Worm (Caenorhabditis elegans) whole organism, young adult: ENCODE data around the gene nrde-4.

ENCODE experiments used
- D2030.7 ChIP-seq: fragments of 200-800 bp; sonication (Bioruptor generic); IDR thresholded peaks from 2 replicates; pipeline ENCODE4 v1.3.6; 2022; ENCODE audit warnings: missing genetic modification reagents, missing genetic modification characterization, missing compliant biosample characterization
- F55B11.4 ChIP-seq: sonication (generic microtip); optimal IDR thresholded peaks from 2 replicates; lab custom pipeline; 2016; ENCODE audit warnings: missing compliant biosample characterization, missing genetic modification characterization, borderline replicate concordance; ENCODE audit not compliant: insufficient read depth
- Y67H2A.10 ChIP-seq: fragments of 200-800 bp; sonication (Bioruptor generic); conservative IDR thresholded peaks from 2 replicates; pipeline ENCODE4 v1.3.6; 2022; ENCODE audit warnings: missing genetic modification reagents, missing genetic modification characterization, missing compliant biosample characterization
- bed-2 ChIP-seq: fragments of 200-800 bp; sonication (Bioruptor generic); IDR thresholded peaks from 2 replicates; pipeline ENCODE4 v1.3.6; 2022; ENCODE audit warnings: missing genetic modification reagents, missing genetic modification characterization, missing compliant biosample characterization
- dpff-1 ChIP-seq: sonication (generic microtip); optimal IDR thresholded peaks from 2 replicates; lab custom pipeline; 2017; ENCODE audit warnings: mild to moderate bottlenecking, missing genetic modification characterization, missing compliant biosample characterization
- egrh-3 ChIP-seq: fragments of 200-800 bp; sonication (Bioruptor generic); IDR thresholded peaks from 2 replicates; pipeline ENCODE4 v1.3.6; 2022; ENCODE audit warnings: missing genetic modification reagents, missing genetic modification characterization, missing compliant biosample characterization
- lag-1 ChIP-seq: fragments of 200-800 bp; sonication (Bioruptor generic); IDR thresholded peaks from 2 replicates; pipeline ENCODE4 v1.3.6; 2022; ENCODE audit warnings: missing genetic modification reagents, missing genetic modification characterization, missing compliant biosample characterization
- lin-26 ChIP-seq: fragments of 200-800 bp; sonication (Bioruptor generic); IDR thresholded peaks from 2 replicates; pipeline ENCODE4 v1.3.6; 2022; ENCODE audit warnings: missing genetic modification reagents, missing genetic modification characterization, missing compliant biosample characterization
- mes-4 ChIP-seq: sonication (generic microtip); optimal IDR thresholded peaks from 2 replicates; lab custom pipeline; 2016; ENCODE audit warnings: missing genotype, missing genetic modification characterization, missing compliant biosample characterization
- unc-62 ChIP-seq: fragments of 150-350 bp; optimal IDR thresholded peaks from 2 replicates; lab custom pipeline; 2014; ENCODE audit warnings: missing biosample characterization, missing genetic modification reagents, missing genetic modification characterization
- xnd-1 ChIP-seq: sonication (generic microtip); optimal IDR thresholded peaks from 2 replicates; lab custom pipeline; 2016; ENCODE audit warnings: missing genotype, missing genetic modification reagents, missing genetic modification characterization, missing compliant biosample characterization

ce11 chrIV:7641758-7642157, 12.3 kb downstream of the nrde-4 start, which contains the start of gene nep-16:
- no peak for TF ChIP-seq lin-26 (GFP tag; lab: Robert Waterston, UW)
- TF ChIP-seq mes-4, result no peak
- no peak for TF ChIP-seq dpff-1 (tag; lab: Kevin White, UChicago)
- TF ChIP-seq egrh-3 (GFP tag; lab: Robert Waterston, UW), result no peak
- TF ChIP-seq unc-62 (GFP tag; lab: Kevin White, UChicago), result no peak
- no peak for TF ChIP-seq Y67H2A.10 (GFP tag; lab: Robert Waterston, UW)
- no peak for TF ChIP-seq F55B11.4 (tag; lab: Kevin White, UChicago)
- no peak for TF ChIP-seq D2030.7
- TF ChIP-seq bed-2 (GFP tag; lab: Robert Waterston, UW), result no peak
- TF ChIP-seq xnd-1, result no peak
- no peak for TF ChIP-seq lag-1 (GFP tag; lab: Robert Waterston, UW)
